Worm (Caenorhabditis elegans) whole organism, L4/young adult: Measurements from ENCODE around the gene C08F11.7.

Experiments used
- W03F9.2 ChIP-seq: fragments of 150-350 bp; optimal IDR thresholded peaks from 2 replicates; lab custom pipeline; 2014; ENCODE audit warnings: missing biosample characterization, missing genetic modification characterization
- dao-5 ChIP-seq: sonication (generic microtip); optimal IDR thresholded peaks from 2 replicates; lab custom pipeline; 2016; ENCODE audit warnings: missing genotype, missing genetic modification characterization, moderate library complexity, missing compliant biosample characterization
- him-1 ChIP-seq: sonication (generic microtip); optimal IDR thresholded peaks from 2 replicates; lab custom pipeline; 2016; ENCODE audit warnings: missing genotype, missing genetic modification reagents, missing genetic modification characterization, missing compliant biosample characterization

DNA sequence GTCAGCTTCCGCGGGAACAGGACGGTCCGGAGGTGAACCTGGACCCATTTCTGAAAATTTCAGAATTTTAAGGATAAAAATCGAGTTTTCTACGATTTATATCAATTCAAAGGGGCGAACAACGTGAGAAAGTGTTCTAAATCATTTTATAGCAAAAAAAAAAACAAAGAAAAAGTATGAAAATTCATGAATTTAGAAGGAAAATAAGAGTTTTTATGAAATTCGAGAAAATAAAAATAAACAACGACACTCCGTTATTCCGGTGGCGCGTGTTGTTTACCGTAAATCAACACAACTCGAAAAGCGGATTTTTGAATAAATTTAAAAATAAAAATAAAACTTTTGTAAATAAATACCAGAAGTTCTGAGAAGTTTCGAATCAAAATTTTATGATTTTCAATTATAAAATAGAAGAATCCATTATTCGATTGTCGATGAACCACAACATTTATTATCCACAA, 49.9 kb downstream of the C08F11.7 start, which contains the start of gene nyn-1:
- no peak for TF ChIP-seq W03F9.2 (tag; lab: Kevin White, UChicago)
- TF ChIP-seq dao-5 (tag; lab: Kevin White, UChicago): no peak
- no peak for TF ChIP-seq him-1 (tag; lab: Kevin White, UChicago)
